Worm (Caenorhabditis elegans) whole organism, L3 larva: ENCODE results near the gene taf-12.

ENCODE experiments used
- R02D3.7 ChIP-seq: fragments of 150-350 bp; optimal IDR thresholded peaks from 2 replicates; lab custom pipeline; 2014; ENCODE audit warnings: missing biosample characterization, missing genetic modification characterization
- ZK546.5 ChIP-seq: sonication (generic microtip); optimal IDR thresholded peaks from 2 replicates; lab custom pipeline; 2017; ENCODE audit warnings: missing biosample characterization, missing genetic modification characterization
- ama-1 ChIP-seq: fragments of 150-350 bp; optimal IDR thresholded peaks from 2 replicates; lab custom pipeline; 2018
- ceh-16 ChIP-seq: sonication (generic microtip); optimal IDR thresholded peaks from 2 replicates; lab custom pipeline; 2017; ENCODE audit warnings: missing biosample characterization, missing genetic modification characterization
- ceh-28 ChIP-seq: fragments of 150-350 bp; optimal IDR thresholded peaks from 2 replicates; lab custom pipeline; 2014; ENCODE audit warnings: missing biosample characterization, missing genetic modification reagents, missing genetic modification characterization
- ceh-82 ChIP-seq: fragments of 150-350 bp; optimal IDR thresholded peaks from 2 replicates; lab custom pipeline; 2014; ENCODE audit warnings: missing biosample characterization, missing genetic modification characterization
- ceh-9 ChIP-seq: sonication (generic microtip); optimal IDR thresholded peaks from 2 replicates; lab custom pipeline; 2018; ENCODE audit warnings: missing biosample characterization, missing genetic modification characterization
- daf-12 ChIP-seq: fragments of 150-350 bp; optimal IDR thresholded peaks from 2 replicates; lab custom pipeline; 2014; ENCODE audit warnings: missing biosample characterization, missing genetic modification reagents, missing genetic modification characterization
- elt-1 ChIP-seq: fragments of 150-350 bp; optimal IDR thresholded peaks from 2 replicates; lab custom pipeline; 2014; ENCODE audit warnings: missing biosample characterization, missing genetic modification characterization
- elt-2 ChIP-seq: sonication (generic microtip); optimal IDR thresholded peaks from 2 replicates; lab custom pipeline; 2016; ENCODE audit warnings: missing genetic modification reagents, mild to moderate bottlenecking, missing genetic modification characterization, missing compliant biosample characterization
- elt-3 ChIP-seq, 3 experiments: fragments of 150-350 bp in 1 of 3; sonication (generic microtip) in 2 of 3; optimal IDR thresholded peaks; 2 replicates in 2 of 3; 4 replicates in 1 of 3; lab custom pipeline; 2014 to 2017; ENCODE audit warnings: missing biosample characterization in 3 of 3, missing genetic modification characterization in 3 of 3
- eor-1 ChIP-seq, 2 experiments: fragments of 150-350 bp; optimal IDR thresholded peaks; 2 replicates each; lab custom pipeline; 2014 to 2018; ENCODE audit warnings: missing biosample characterization in 2 of 2, missing genetic modification characterization in 2 of 2
- fkh-10 ChIP-seq: sonication (generic microtip); optimal IDR thresholded peaks from 2 replicates; lab custom pipeline; 2017; ENCODE audit warnings: missing biosample characterization, missing genetic modification reagents, missing genetic modification characterization
- fkh-2 ChIP-seq: fragments of 150-350 bp; optimal IDR thresholded peaks from 2 replicates; lab custom pipeline; 2014; ENCODE audit warnings: missing biosample characterization, missing genetic modification reagents, missing genetic modification characterization
- fos-1 ChIP-seq: fragments of 150-350 bp; optimal IDR thresholded peaks from 2 replicates; lab custom pipeline; 2014; ENCODE audit warnings: missing biosample characterization, missing genetic modification characterization
- hmg-11 ChIP-seq: sonication (generic microtip); optimal IDR thresholded peaks from 2 replicates; lab custom pipeline; 2016; ENCODE audit warnings: missing genetic modification characterization, missing compliant biosample characterization
- jun-1 ChIP-seq: fragments of 150-350 bp; optimal IDR thresholded peaks from 2 replicates; lab custom pipeline; 2014; ENCODE audit warnings: missing biosample characterization, missing genetic modification reagents, missing genetic modification characterization
- lin-15B ChIP-seq: fragments of 150-350 bp; optimal IDR thresholded peaks from 2 replicates; lab custom pipeline; 2014; ENCODE audit warnings: missing biosample characterization, missing genetic modification characterization
- lsy-12 ChIP-seq: sonication (generic microtip); optimal IDR thresholded peaks from 2 replicates; lab custom pipeline; 2016; ENCODE audit warnings: mild to moderate bottlenecking, missing genetic modification characterization, missing compliant biosample characterization
- mml-1 ChIP-seq: fragments of 150-350 bp; sonication (generic microtip); optimal IDR thresholded peaks from 3 replicates; lab custom pipeline; 2014; ENCODE audit warnings: missing biosample characterization, missing genetic modification characterization
- nfya-1 ChIP-seq: sonication (generic microtip); optimal IDR thresholded peaks from 2 replicates; lab custom pipeline; 2017; ENCODE audit warnings: missing genetic modification characterization, mild to moderate bottlenecking, missing compliant biosample characterization, antibody characterized with exemption, moderate library complexity; ENCODE audit not compliant: insufficient read depth
- nhr-11 ChIP-seq: fragments of 150-350 bp; optimal IDR thresholded peaks from 2 replicates; lab custom pipeline; 2014; ENCODE audit warnings: missing biosample characterization, missing genetic modification characterization
- nhr-23 ChIP-seq: fragments of 150-350 bp; optimal IDR thresholded peaks from 2 replicates; lab custom pipeline; 2014; ENCODE audit warnings: missing biosample characterization, missing genetic modification reagents, missing genetic modification characterization
- nhr-237 ChIP-seq: fragments of 150-350 bp; optimal IDR thresholded peaks from 2 replicates; lab custom pipeline; 2014; ENCODE audit warnings: missing biosample characterization, missing genetic modification characterization
- nhr-25 ChIP-seq: sonication (generic microtip); optimal IDR thresholded peaks from 2 replicates; lab custom pipeline; 2017; ENCODE audit warnings: missing biosample characterization, missing genetic modification characterization
- nhr-43 ChIP-seq: sonication (generic microtip); optimal IDR thresholded peaks from 2 replicates; lab custom pipeline; 2016; ENCODE audit warnings: mild to moderate bottlenecking, missing genetic modification characterization, missing compliant biosample characterization; ENCODE audit not compliant: poor library complexity, severe bottlenecking
- nhr-67 ChIP-seq: fragments of 150-350 bp; optimal IDR thresholded peaks from 2 replicates; lab custom pipeline; 2014; ENCODE audit warnings: missing biosample characterization, missing genetic modification characterization
- nhr-76 ChIP-seq: fragments of 150-350 bp; sonication (generic microtip); optimal IDR thresholded peaks from 5 replicates; lab custom pipeline; 2014; ENCODE audit warnings: missing biosample characterization, missing genetic modification characterization
- nhr-77 ChIP-seq: fragments of 150-350 bp; optimal IDR thresholded peaks from 2 replicates; lab custom pipeline; 2014; ENCODE audit warnings: missing biosample characterization, missing genetic modification characterization
- pha-4 ChIP-seq: fragments of 150-350 bp; optimal IDR thresholded peaks from 2 replicates; lab custom pipeline; 2014; ENCODE audit warnings: missing biosample characterization, missing genetic modification reagents, missing genetic modification characterization
- pqm-1 ChIP-seq: fragments of 150-350 bp; optimal IDR thresholded peaks from 2 replicates; lab custom pipeline; 2017; ENCODE audit warnings: missing biosample characterization, missing genetic modification characterization, inconsistent platforms
- sea-2 ChIP-seq: fragments of 150-350 bp; sonication (generic microtip); optimal IDR thresholded peaks from 4 replicates; lab custom pipeline; 2014; ENCODE audit warnings: missing biosample characterization, missing genetic modification reagents, missing genetic modification characterization
- skn-1 ChIP-seq: fragments of 150-350 bp; optimal IDR thresholded peaks from 2 replicates; lab custom pipeline; 2014; ENCODE audit warnings: missing biosample characterization, missing genetic modification characterization
- unc-62 ChIP-seq: fragments of 150-350 bp; sonication (generic microtip); optimal IDR thresholded peaks from 4 replicates; lab custom pipeline; 2014; ENCODE audit warnings: missing biosample characterization, missing genetic modification reagents, missing genetic modification characterization
- zag-1 ChIP-seq: fragments of 150-350 bp; optimal IDR thresholded peaks from 2 replicates; lab custom pipeline; 2014; ENCODE audit warnings: missing biosample characterization, missing genetic modification characterization
- ztf-11 ChIP-seq: fragments of 150-350 bp; optimal IDR thresholded peaks from 2 replicates; lab custom pipeline; 2014; ENCODE audit warnings: missing biosample characterization, missing genetic modification characterization
- ztf-4 ChIP-seq: fragments of 150-350 bp; optimal IDR thresholded peaks from 2 replicates; lab custom pipeline; 2014; ENCODE audit warnings: missing biosample characterization, missing genetic modification characterization

The taf-12 gene

ce11 chrIII:11869231-11869912, at the start of gene taf-12:
Gene taf-12 (minus strand): TSS chrIII:11869281.
- TF ChIP-seq unc-62 (GFP tag; lab: Kevin White, UChicago) (no peak), ceh-16 (tag; lab: Kevin White, UChicago) (no peak), zag-1 (no peak), R02D3.7 (no peak)

ce11 chrIII:11918247-11918769, 49.2 kb upstream of the taf-12 start, which contains the start of gene znf-593:
Gene znf-593 (minus strand): TSS chrIII:11918719.
- TF ChIP-seq unc-62 (GFP tag; lab: Kevin White, UChicago) (no peak), ceh-82 (tag; lab: Kevin White, UChicago) (no peak), eor-1 (tag; optimal IDR thresholded peaks at IDR 0.05; lab: Kevin White, UChicago) (no peak), mml-1 (tag; lab: Kevin White, UChicago) (no peak), sea-2 (GFP tag; lab: Kevin White, UChicago) (no peak), elt-1 (tag; lab: Kevin White, UChicago) (no peak), nhr-23 (tag; lab: Kevin White, UChicago) (no peak), fkh-10 (GFP tag; lab: Kevin White, UChicago) (no peak), ceh-28 (tag; lab: Kevin White, UChicago) (no peak), fkh-2 (no peak), elt-2 (tag; lab: Kevin White, UChicago) (peak; percentile 23), daf-12 (tag; lab: Kevin White, UChicago) (no peak), ama-1 (peak; percentile 1), jun-1 (tag; lab: Kevin White, UChicago) (no peak), nhr-43 (tag; lab: Kevin White, UChicago) (peak; percentile 56), ztf-4 (tag; lab: Kevin White, UChicago) (no peak), nhr-76 (no peak), pha-4 (tag; lab: Kevin White, UChicago) (peak; percentile 32), hmg-11 (peak; percentile 50), nhr-67 (no peak)
- TF ChIP-seq, all 47 proteins: peak for 5

ce11 chrIII:11917525-11917924, 48.4 kb upstream of the taf-12 start:
- no peak for TF ChIP-seq nhr-25 (tag; lab: Kevin White, UChicago)
- TF ChIP-seq nhr-43 (tag; lab: Kevin White, UChicago) = no peak
- TF ChIP-seq pqm-1 = no peak
- TF ChIP-seq ceh-16 (tag; lab: Kevin White, UChicago) = no peak
- no peak for TF ChIP-seq ztf-11
- TF ChIP-seq fos-1 (tag; lab: Kevin White, UChicago) = no peak
- TF ChIP-seq nhr-11 (tag; lab: Kevin White, UChicago) = no peak
- TF ChIP-seq nhr-237 = no peak
- TF ChIP-seq skn-1 (tag; lab: Kevin White, UChicago) = no peak
- no peak for TF ChIP-seq elt-3 (tag; optimal IDR thresholded peaks at IDR 0.05; lab: Kevin White, UChicago)
- TF ChIP-seq lsy-12 (tag; lab: Kevin White, UChicago) = no peak
- TF ChIP-seq ama-1 = no peak
- TF ChIP-seq ceh-9 = no peak
- no peak for TF ChIP-seq lin-15B (tag; lab: Kevin White, UChicago)
- TF ChIP-seq zag-1 = no peak
- no peak for TF ChIP-seq nfya-1 (tag; lab: Kevin White, UChicago)
- no peak for TF ChIP-seq sea-2 (GFP tag; lab: Kevin White, UChicago)

ce11 chrIII:11917090-11917489, 48.0 kb upstream of the taf-12 start:
- no peak for TF ChIP-seq elt-3 (tag; optimal IDR thresholded peaks at IDR 0.05; lab: Kevin White, UChicago)
- no peak for TF ChIP-seq sea-2 (GFP tag; lab: Kevin White, UChicago)
- TF ChIP-seq daf-12 (tag; lab: Kevin White, UChicago) = no peak
- no peak for TF ChIP-seq nhr-25 (tag; lab: Kevin White, UChicago)
- TF ChIP-seq ceh-16 (tag; lab: Kevin White, UChicago) = no peak
- TF ChIP-seq pha-4 (tag; lab: Kevin White, UChicago) = no peak
- TF ChIP-seq jun-1 (tag; lab: Kevin White, UChicago) = no peak
- no peak for TF ChIP-seq ceh-28 (tag; lab: Kevin White, UChicago)
- TF ChIP-seq nhr-237 = no peak
- TF ChIP-seq ZK546.5 (tag; lab: Kevin White, UChicago) = no peak
- TF ChIP-seq eor-1 (tag; optimal IDR thresholded peaks at IDR 0.05; lab: Kevin White, UChicago) = no peak
- TF ChIP-seq nhr-77 = no peak
- no peak for TF ChIP-seq nhr-11 (tag; lab: Kevin White, UChicago)
- no peak for TF ChIP-seq ceh-82 (tag; lab: Kevin White, UChicago)
